Fruit fly (Drosophila melanogaster) whole organism, embryonic: ENCODE data around the gene CG10621.
A peak's percentile ranks its signal among the peaks of the same experiment; 100 is the strongest.

Experiments
- C15 ChIP-seq: fragments of 200-800 bp; sonication (Bioruptor generic); IDR thresholded peaks from 3 replicates; pipeline ENCODE4 v1.3.6; 2022; ENCODE audit warnings: missing biosample characterization, missing genetic modification characterization
- CG13894 ChIP-seq: fragments of 200-800 bp; sonication (Bioruptor generic); optimal IDR thresholded peaks from 3 replicates; lab custom pipeline; 2018; ENCODE audit warnings: missing biosample characterization, mild to moderate bottlenecking, missing genetic modification characterization, moderate library complexity
- CG3847 ChIP-seq: fragments of 200-800 bp; sonication (Bioruptor generic); IDR thresholded peaks from 2 replicates; pipeline ENCODE4 v1.3.6; 2022; ENCODE audit warnings: missing biosample characterization, missing genetic modification characterization
- CG8290 ChIP-seq, 3 experiments: fragments of 200-800 bp; sonication (Bioruptor generic); optimal IDR thresholded peaks; 2 replicates each; lab custom pipeline; 2016 to 2019; ENCODE audit warnings: missing biosample characterization in 3 of 3, missing genetic modification characterization in 3 of 3, mild to moderate bottlenecking in 2 of 3, moderate library complexity in 1 of 3
- Dbx ChIP-seq: fragments of 200-800 bp; sonication (Bioruptor generic); IDR thresholded peaks from 3 replicates; pipeline ENCODE4 v1.3.6; 2022; ENCODE audit warnings: missing biosample characterization, missing genetic modification characterization
- Meics ChIP-seq: fragments of 200-800 bp; sonication (Bioruptor generic); optimal IDR thresholded peaks from 2 replicates; lab custom pipeline; 2017; ENCODE audit warnings: missing biosample characterization, mild to moderate bottlenecking, missing genetic modification characterization
- NK7.1 ChIP-seq: fragments of 200-800 bp; sonication (Bioruptor generic); optimal IDR thresholded peaks from 3 replicates; lab custom pipeline; 2016; ENCODE audit warnings: missing biosample characterization, missing genetic modification characterization
- cad ChIP-seq: fragments of >200 bp; optimal IDR thresholded peaks from 2 replicates; lab custom pipeline; 2017; ENCODE audit warnings: missing biosample characterization, missing genetic modification characterization
- ftz-f1 ChIP-seq: fragments of 200-800 bp; sonication (Bioruptor generic); optimal IDR thresholded peaks from 2 replicates; lab custom pipeline; 2016; ENCODE audit warnings: missing biosample characterization, missing genetic modification characterization
- grn ChIP-seq: fragments of 200-800 bp; sonication (Bioruptor generic); optimal IDR thresholded peaks from 3 replicates; lab custom pipeline; 2017; ENCODE audit warnings: missing biosample characterization, missing genetic modification characterization
- pzg ChIP-seq: fragments of 200-800 bp; sonication (Bioruptor generic); optimal IDR thresholded peaks from 3 replicates; lab custom pipeline; 2018; ENCODE audit warnings: missing biosample characterization, mild to moderate bottlenecking, missing genetic modification characterization, moderate library complexity
- sd ChIP-seq: fragments of 200-800 bp; sonication (Bioruptor generic); optimal IDR thresholded peaks from 3 replicates; lab custom pipeline; 2018; ENCODE audit warnings: missing biosample characterization, mild to moderate bottlenecking, missing genetic modification characterization, moderate library complexity
- sens ChIP-seq: fragments of 200-800 bp; sonication (Bioruptor generic); peaks from one replicate; lab custom pipeline; 2016; ENCODE audit warnings: missing biosample characterization, missing genetic modification characterization
- slp2 ChIP-seq: fragments of 200-800 bp; sonication (Bioruptor generic); optimal IDR thresholded peaks from 2 replicates; lab custom pipeline; 2016; ENCODE audit warnings: missing biosample characterization, missing genetic modification characterization

Gene CG10621

dm6 chr2L:18906615-18907014 is 47.6 kb downstream of the CG10621 start (continued):
- TF ChIP-seq CG3847 (GFP tag; lab: Robert Waterston, UW), result no peak
- peak; percentile 2 for TF ChIP-seq ftz-f1 (GFP tag; lab: Kevin White, UChicago)
- no peak for TF ChIP-seq NK7.1 (GFP tag; lab: Kevin White, UChicago)
- TF ChIP-seq C15 (GFP tag; lab: Robert Waterston, UW), result no peak
- peak; percentile 36 for TF ChIP-seq sd (tag; lab: Kevin White, UChicago)
- no peak for TF ChIP-seq cad (GFP tag; lab: Kevin White, UChicago)
- TF ChIP-seq slp2 (GFP tag; lab: Kevin White, UChicago), result no peak
- TF ChIP-seq Dbx (GFP tag; lab: Robert Waterston, UW), result no peak
- no peak for TF ChIP-seq Meics (GFP tag; lab: Kevin White, UChicago)
- no peak for TF ChIP-seq pzg
- TF ChIP-seq CG8290 (GFP tag; optimal IDR thresholded peaks at IDR 0.05; lab: Kevin White, UChicago), result peak; percentile 22
- no peak for TF ChIP-seq CG8290 (tag; optimal IDR thresholded peaks at IDR 0.05; lab: Kevin White, UChicago)
- TF ChIP-seq CG13894 (tag; lab: Kevin White, UChicago), result no peak
- TF ChIP-seq grn (GFP tag; lab: Kevin White, UChicago), result no peak
- peak; percentile 67 for TF ChIP-seq sens
